Fruit fly (Drosophila melanogaster) whole organism, wandering third instar larva: Measurements from ENCODE around the gene CG13455.

Experiments
- Abd-B ChIP-seq: fragments of >200 bp; optimal IDR thresholded peaks from 2 replicates; lab custom pipeline; 2017; ENCODE audit warnings: missing biosample characterization, missing genetic modification characterization
- CrebA ChIP-seq: fragments of 200-800 bp; sonication (Bioruptor generic); optimal IDR thresholded peaks from 2 replicates; lab custom pipeline; 2016; ENCODE audit warnings: missing biosample characterization, mild to moderate bottlenecking, missing genetic modification characterization, borderline replicate concordance
- Dfd ChIP-seq: fragments of >200 bp; optimal IDR thresholded peaks from 2 replicates; lab custom pipeline; 2017; ENCODE audit warnings: missing biosample characterization, missing genetic modification characterization
- OdsH ChIP-seq: fragments of 200-800 bp; sonication (Bioruptor generic); optimal IDR thresholded peaks from 2 replicates; lab custom pipeline; 2016; ENCODE audit warnings: missing biosample characterization, mild to moderate bottlenecking, missing genetic modification characterization
- Sp1 ChIP-seq: fragments of 200-800 bp; sonication (Bioruptor generic); optimal IDR thresholded peaks from 3 replicates; lab custom pipeline; 2019; ENCODE audit warnings: missing biosample characterization, mild to moderate bottlenecking, missing genetic modification characterization, moderate library complexity
- br ChIP-seq: fragments of 200-800 bp; sonication (Bioruptor generic); optimal IDR thresholded peaks from 2 replicates; lab custom pipeline; 2016; ENCODE audit warnings: missing biosample characterization, missing genetic modification characterization
- foxo ChIP-seq, 2 experiments: fragments of 200-800 bp; sonication (Bioruptor generic); optimal IDR thresholded peaks; 2 replicates in 1 of 2; 3 replicates in 1 of 2; lab custom pipeline; 2016 to 2017; ENCODE audit warnings: missing biosample characterization in 2 of 2, missing genetic modification characterization in 2 of 2
- pan ChIP-seq: fragments of >200 bp; optimal IDR thresholded peaks from 2 replicates; lab custom pipeline; 2017
- psq ChIP-seq: fragments of 200-800 bp; sonication (Bioruptor generic); optimal IDR thresholded peaks from 3 replicates; lab custom pipeline; 2017; ENCODE audit warnings: missing biosample characterization, mild to moderate bottlenecking, missing genetic modification characterization, moderate library complexity

DNA sequence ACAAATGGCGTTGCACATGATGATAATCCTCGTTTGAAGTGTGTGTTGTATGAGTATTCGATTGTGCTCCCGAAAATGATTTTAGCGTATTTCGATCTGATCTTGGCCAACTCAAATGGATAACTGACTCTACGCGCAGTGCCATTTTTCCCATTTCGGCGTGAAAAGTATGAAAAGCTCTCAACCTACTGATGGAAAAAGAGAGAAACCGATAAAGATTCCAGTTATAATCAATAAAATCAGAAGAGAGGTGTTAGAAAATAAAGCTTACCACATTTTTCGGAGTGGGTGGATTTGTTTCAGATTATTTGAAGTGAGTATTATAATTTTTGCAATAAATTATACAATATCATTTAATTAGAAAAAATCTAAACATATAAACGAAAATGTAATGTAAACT lies 23.1 kb downstream of the CG13455 start, which contains the start of gene mex1:
- TF ChIP-seq psq (no peak), CrebA (GFP tag; lab: Kevin White, UChicago) (no peak), br (GFP tag; lab: Kevin White, UChicago) (no peak), Sp1 (GFP tag; lab: Kevin White, UChicago) (no peak), pan (no peak), Abd-B (GFP tag; lab: Kevin White, UChicago) (no peak), OdsH (GFP tag; lab: Kevin White, UChicago) (no peak), foxo (GFP tag; optimal IDR thresholded peaks at IDR 0.05; lab: Kevin White, UChicago) (no peak), Dfd (GFP tag; lab: Kevin White, UChicago) (no peak)
